Worm (Caenorhabditis elegans): ENCODE data around the gene C35B1.7.

The C35B1.7 gene

ce11 chrIV:4108767-4109166 is at the start of gene C35B1.7:
TSS of gene C35B1.7 (plus strand) at chrIV:4109067.
- no peak for TF ChIP-seq mls-2 (tag; optimal IDR thresholded peaks at IDR 0.05)
- no peak for TF ChIP-seq nhr-237 (tag; optimal IDR thresholded peaks at IDR 0.05)
- TF ChIP-seq nhr-28 (tag; optimal IDR thresholded peaks at IDR 0.05) = no peak
- no peak for TF ChIP-seq ceh-83 (GFP tag; optimal IDR thresholded peaks at IDR 0.05)
- TF ChIP-seq nhr-12 (tag; optimal IDR thresholded peaks at IDR 0.05) = no peak
- no peak for TF ChIP-seq zip-8 (tag; optimal IDR thresholded peaks at IDR 0.05)
- TF ChIP-seq unc-39 (tag; optimal IDR thresholded peaks at IDR 0.05) = no peak
- no peak for TF ChIP-seq elt-1 (tag; optimal IDR thresholded peaks at IDR 0.05; ENCODE audit: borderline replicate concordance, insufficient read depth)

ce11 chrIV:4063573-4063972 is 45.3 kb upstream of the C35B1.7 start, which contains the start of gene ilys-6:
TSS of gene ilys-6 (minus strand) at chrIV:4063673.
- TF ChIP-seq ham-2 (GFP tag; optimal IDR thresholded peaks at IDR 0.05) (no peak), drap-1 (GFP tag; optimal IDR thresholded peaks at IDR 0.05) (no peak)

- TF ChIP-seq unc-62 (GFP tag; optimal IDR thresholded peaks at IDR 0.05) = no peak
- TF ChIP-seq mab-5 (tag; optimal IDR thresholded peaks at IDR 0.05) = no peak
- no peak for TF ChIP-seq M03D4.4 (tag; optimal IDR thresholded peaks at IDR 0.05)
- TF ChIP-seq drap-1 (GFP tag; optimal IDR thresholded peaks at IDR 0.05) = no peak
- no peak for TF ChIP-seq sptf-1 (tag; optimal IDR thresholded peaks at IDR 0.05)
- TF ChIP-seq ztf-11 (tag; optimal IDR thresholded peaks at IDR 0.05) = no peak
- no peak for TF ChIP-seq cnd-1 (tag; optimal IDR thresholded peaks at IDR 0.05)
- no peak for TF ChIP-seq ham-2 (GFP tag; optimal IDR thresholded peaks at IDR 0.05)
- TF ChIP-seq flh-1 (GFP tag; optimal IDR thresholded peaks at IDR 0.05) = no peak
- TF ChIP-seq nhr-12 (tag; optimal IDR thresholded peaks at IDR 0.05) = no peak
- TF ChIP-seq ceh-83 (GFP tag; optimal IDR thresholded peaks at IDR 0.05) = no peak
- no peak for TF ChIP-seq blmp-1 (tag; optimal IDR thresholded peaks at IDR 0.05)
- TF ChIP-seq ceh-43 (GFP tag; optimal IDR thresholded peaks at IDR 0.05) = no peak
Observed at ce11 chrIV:4067336-4067735, 41.5 kb upstream of the C35B1.7 start.

DNA sequence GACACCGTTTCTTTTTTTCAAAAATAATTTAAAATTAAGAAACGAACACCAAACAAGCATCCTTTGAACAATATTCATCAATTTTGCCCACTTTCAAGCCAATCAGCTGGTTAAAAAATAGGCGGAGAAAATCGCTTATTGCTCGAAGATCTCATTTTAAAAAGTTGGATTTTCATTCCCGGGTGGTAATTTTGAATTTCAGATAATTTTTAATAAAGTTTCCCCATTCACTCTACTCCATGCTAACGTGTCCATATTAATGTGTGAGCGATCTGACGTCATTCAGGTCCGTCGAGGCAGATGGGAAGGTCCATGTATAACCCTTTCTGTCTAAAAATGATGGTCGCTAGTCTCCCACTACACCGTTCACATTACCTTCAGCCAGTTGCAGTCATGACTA is 40.4 kb upstream of the C35B1.7 start, which contains the start of gene fbxb-55:
fbxb-55 (plus strand) TSS at position 301 of the 400 bp plus-strand sequence.
- TF ChIP-seq bed-3 (GFP tag; optimal IDR thresholded peaks at IDR 0.05) (no peak), pha-4 (tag; optimal IDR thresholded peaks at IDR 0.05) (no peak), ztf-11 (tag; optimal IDR thresholded peaks at IDR 0.05) (no peak), blmp-1 (tag; optimal IDR thresholded peaks at IDR 0.05) (no peak), flh-1 (GFP tag; optimal IDR thresholded peaks at IDR 0.05) (no peak), lsy-2 (tag; optimal IDR thresholded peaks at IDR 0.05) (no peak), nhr-237 (tag; optimal IDR thresholded peaks at IDR 0.05) (no peak), drap-1 (GFP tag; optimal IDR thresholded peaks at IDR 0.05) (no peak), snpc-4 (tag; optimal IDR thresholded peaks at IDR 0.05) (no peak)

- TF ChIP-seq elt-1 (tag; optimal IDR thresholded peaks at IDR 0.05; ENCODE audit: borderline replicate concordance, insufficient read depth) (no peak), mls-2 (tag; optimal IDR thresholded peaks at IDR 0.05) (peak; percentile 19), ceh-83 (GFP tag; optimal IDR thresholded peaks at IDR 0.05) (peak; percentile 43), mep-1 (tag; optimal IDR thresholded peaks at IDR 0.05) (peak; percentile 12), ceh-39 (tag; optimal IDR thresholded peaks at IDR 0.05) (peak; percentile 15), sptf-1 (tag; optimal IDR thresholded peaks at IDR 0.05) (peak; percentile 30), nhr-2 (tag; optimal IDR thresholded peaks at IDR 0.05) (peak; percentile 5), drap-1 (GFP tag; optimal IDR thresholded peaks at IDR 0.05) (no peak)
Observed at ce11 chrIV:4070810-4071209, 38.1 kb upstream of the C35B1.7 start.

DNA sequence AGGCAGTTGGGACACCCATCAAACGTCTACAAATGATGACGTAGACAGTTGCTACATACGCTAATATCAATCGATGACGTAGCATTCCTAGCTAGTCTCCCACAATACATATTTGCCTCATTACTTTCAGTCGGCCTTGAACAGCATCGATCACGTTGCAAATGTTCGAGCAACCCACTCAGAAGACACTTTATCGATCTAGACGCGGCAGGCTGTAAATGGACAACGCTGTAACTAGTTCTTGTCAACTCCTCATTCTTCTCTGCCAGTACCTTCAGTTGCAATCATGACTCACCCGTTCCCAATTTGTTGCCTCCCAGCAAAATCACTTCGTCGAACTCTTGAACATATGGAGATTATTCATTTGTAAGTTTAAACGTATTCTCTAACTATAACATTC is 36.8 kb upstream of the C35B1.7 start, which contains the start of gene pqn-75:
pqn-75 (plus strand) TSS at position 301 of the 400 bp plus-strand sequence.
- TF ChIP-seq elt-3 (tag; optimal IDR thresholded peaks at IDR 0.05) = no peak
- TF ChIP-seq nhr-237 (tag; optimal IDR thresholded peaks at IDR 0.05) = no peak
- TF ChIP-seq sem-2 (GFP tag; optimal IDR thresholded peaks at IDR 0.05) = no peak
- TF ChIP-seq nhr-28 (tag; optimal IDR thresholded peaks at IDR 0.05) = no peak
- TF ChIP-seq blmp-1 (tag; optimal IDR thresholded peaks at IDR 0.05) = no peak
- no peak for TF ChIP-seq sptf-1 (tag; optimal IDR thresholded peaks at IDR 0.05)
- no peak for TF ChIP-seq ceh-39 (tag; optimal IDR thresholded peaks at IDR 0.05)
- TF ChIP-seq nhr-2 (tag; optimal IDR thresholded peaks at IDR 0.05) = no peak
- TF ChIP-seq mab-5 (tag; optimal IDR thresholded peaks at IDR 0.05) = no peak
- no peak for TF ChIP-seq unc-120 (tag; optimal IDR thresholded peaks at IDR 0.05; ENCODE audit: poor library complexity, severe bottlenecking)
- TF ChIP-seq nhr-76 (tag; optimal IDR thresholded peaks at IDR 0.05) = no peak
- no peak for TF ChIP-seq mls-2 (tag; optimal IDR thresholded peaks at IDR 0.05)
- no peak for TF ChIP-seq pha-4 (tag; optimal IDR thresholded peaks at IDR 0.05)
- TF ChIP-seq tbx-8 (GFP tag; optimal IDR thresholded peaks at IDR 0.05) = no peak
- no peak for TF ChIP-seq mep-1 (tag; optimal IDR thresholded peaks at IDR 0.05)
- TF ChIP-seq flh-1 (GFP tag; optimal IDR thresholded peaks at IDR 0.05) = no peak
- no peak for TF ChIP-seq unc-39 (tag; optimal IDR thresholded peaks at IDR 0.05)
- TF ChIP-seq drap-1 (GFP tag; optimal IDR thresholded peaks at IDR 0.05) = no peak
- no peak for TF ChIP-seq lsy-2 (tag; optimal IDR thresholded peaks at IDR 0.05)
- no peak for TF ChIP-seq lin-32 (GFP tag; optimal IDR thresholded peaks at IDR 0.05)

Measured in whole organism, mixed stage, embryonic.